Worm (Caenorhabditis elegans) whole organism, early embryonic: ENCODE results near the gene srw-10.

Source experiments
- B0310.2 ChIP-seq: sonication (generic microtip); optimal IDR thresholded peaks from 2 replicates; lab custom pipeline; 2016; ENCODE audit warnings: mild to moderate bottlenecking, missing genetic modification characterization, missing compliant biosample characterization
- aly-1 ChIP-seq: sonication (generic microtip); optimal IDR thresholded peaks from 2 replicates; lab custom pipeline; 2016; ENCODE audit warnings: missing genetic modification characterization, missing compliant biosample characterization
- ama-1 ChIP-seq: fragments of 150-350 bp; optimal IDR thresholded peaks from 2 replicates; lab custom pipeline; 2014
- ceh-13 ChIP-seq: fragments of 200-800 bp; sonication (Bioruptor generic); optimal IDR thresholded peaks from 2 replicates; lab custom pipeline; 2018; ENCODE audit warnings: mild to moderate bottlenecking, missing genetic modification characterization, missing compliant biosample characterization
- ceh-36 ChIP-seq: sonication (generic microtip); optimal IDR thresholded peaks from 2 replicates; lab custom pipeline; 2016; ENCODE audit warnings: missing genetic modification characterization, inconsistent platforms, missing compliant biosample characterization
- ets-7 ChIP-seq: sonication (generic microtip); optimal IDR thresholded peaks from 2 replicates; lab custom pipeline; 2016; ENCODE audit warnings: missing genotype, missing genetic modification characterization, missing compliant biosample characterization
- flt-1 ChIP-seq: fragments of 200-800 bp; sonication (Bioruptor generic); IDR thresholded peaks from 2 replicates; pipeline ENCODE4 v1.3.6; 2022; ENCODE audit warnings: missing genetic modification characterization, missing compliant biosample characterization
- hmbx-1 ChIP-seq: sonication (generic microtip); optimal IDR thresholded peaks from 2 replicates; lab custom pipeline; 2016; ENCODE audit warnings: mild to moderate bottlenecking, missing genetic modification characterization, missing compliant biosample characterization
- hmg-4 ChIP-seq: fragments of 200-800 bp; sonication (Bioruptor generic); optimal IDR thresholded peaks from 2 replicates; lab custom pipeline; 2018; ENCODE audit warnings: mild to moderate bottlenecking, missing genetic modification characterization, missing compliant biosample characterization
- hnd-1 ChIP-seq: sonication (generic microtip); optimal IDR thresholded peaks from 2 replicates; lab custom pipeline; 2016; ENCODE audit warnings: missing genetic modification characterization, missing compliant biosample characterization
- pes-1 ChIP-seq: fragments of 200-800 bp; sonication (Bioruptor generic); IDR thresholded peaks from 2 replicates; pipeline ENCODE4 v1.3.6; 2022; ENCODE audit warnings: missing genetic modification reagents, missing genetic modification characterization, missing compliant biosample characterization
- scrt-1 ChIP-seq: fragments of 200-800 bp; sonication (Bioruptor generic); IDR thresholded peaks from 2 replicates; pipeline ENCODE4 v1.3.6; 2022; ENCODE audit warnings: missing genetic modification characterization, missing compliant biosample characterization
- sea-1 ChIP-seq: fragments of 200-800 bp; sonication (Bioruptor generic); conservative IDR thresholded peaks from 2 replicates; pipeline ENCODE4 v1.3.6; 2022; ENCODE audit warnings: missing genetic modification characterization, missing compliant biosample characterization
- tbx-11 ChIP-seq: fragments of 200-800 bp; sonication (Bioruptor generic); IDR thresholded peaks from 2 replicates; pipeline ENCODE4 v1.3.6; 2022; ENCODE audit warnings: missing genetic modification characterization, missing compliant biosample characterization
- tbx-37 ChIP-seq: fragments of 200-800 bp; sonication (Bioruptor generic); conservative IDR thresholded peaks from 2 replicates; pipeline ENCODE4 v1.3.6; 2022; ENCODE audit warnings: missing genetic modification reagents, missing genetic modification characterization, missing compliant biosample characterization
- tra-4 ChIP-seq: sonication (generic microtip); optimal IDR thresholded peaks from 2 replicates; lab custom pipeline; 2017; ENCODE audit warnings: missing genetic modification characterization, missing compliant biosample characterization

The srw-10 gene

DNA sequence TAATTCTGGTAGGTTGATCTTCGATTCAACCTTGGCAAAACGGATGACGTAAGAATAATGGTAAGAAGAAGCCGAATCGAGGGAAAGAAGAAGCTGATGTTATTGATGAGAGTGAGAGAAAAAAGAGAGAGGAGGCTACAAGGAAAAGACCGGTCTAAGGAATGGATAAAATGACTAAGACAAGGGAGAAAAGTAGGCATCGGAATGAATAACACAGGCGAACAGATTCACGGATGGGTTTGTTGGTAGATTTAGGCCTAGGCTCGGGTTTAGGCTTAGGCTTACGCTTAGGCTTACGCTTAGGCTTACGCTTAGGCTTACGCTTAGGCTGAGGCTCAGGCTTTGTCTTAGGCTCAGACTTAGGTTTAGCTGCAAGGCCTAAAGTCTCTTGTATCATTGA lies 43.3 kb downstream of the srw-10 start, which contains the start of gene agmo-1:
Gene agmo-1, minus strand, starts transcription at position 101 of the 400 bp plus-strand sequence.
- TF ChIP-seq tbx-11 (GFP tag; lab: Robert Waterston, UW) = no peak
- TF ChIP-seq ama-1 (lab: Kevin White, UChicago) = no peak
- TF ChIP-seq tra-4 (tag; lab: Kevin White, UChicago) = no peak
- no peak for TF ChIP-seq sea-1 (GFP tag; lab: Robert Waterston, UW)
- TF ChIP-seq pes-1 (GFP tag; lab: Robert Waterston, UW) = no peak
- no peak for TF ChIP-seq hmbx-1 (tag; lab: Kevin White, UChicago)
- no peak for TF ChIP-seq ceh-13
- no peak for TF ChIP-seq ceh-36 (tag; lab: Kevin White, UChicago)
- TF ChIP-seq hmg-4 (GFP tag; lab: Kevin White, UChicago) = no peak
- TF ChIP-seq B0310.2 (tag; lab: Kevin White, UChicago) = no peak
- TF ChIP-seq ets-7 = no peak
- TF ChIP-seq scrt-1 (GFP tag; lab: Robert Waterston, UW) = no peak
- no peak for TF ChIP-seq hnd-1 (tag; lab: Kevin White, UChicago)

- TF ChIP-seq scrt-1 (GFP tag; lab: Robert Waterston, UW) = no peak
- TF ChIP-seq ama-1 (lab: Kevin White, UChicago) = no peak
- no peak for TF ChIP-seq hmg-4 (GFP tag; lab: Kevin White, UChicago)
- TF ChIP-seq aly-1 = no peak
- TF ChIP-seq hnd-1 (tag; lab: Kevin White, UChicago) = no peak
- TF ChIP-seq flt-1 (GFP tag; lab: Robert Waterston, UW) = no peak
- TF ChIP-seq sea-1 (GFP tag; lab: Robert Waterston, UW) = no peak
- no peak for TF ChIP-seq ceh-13
- TF ChIP-seq tra-4 (tag; lab: Kevin White, UChicago) = no peak
- TF ChIP-seq tbx-37 (GFP tag; lab: Robert Waterston, UW) = no peak
- no peak for TF ChIP-seq pes-1 (GFP tag; lab: Robert Waterston, UW)
- TF ChIP-seq ceh-36 (tag; lab: Kevin White, UChicago) = no peak
- no peak for TF ChIP-seq hmbx-1 (tag; lab: Kevin White, UChicago)
Observed at ce11 chrIII:12800529-12800928, 45.4 kb downstream of the srw-10 start.
